Fruit fly (Drosophila melanogaster) whole organism, embryonic: ENCODE measurements around the gene Pmm2.

Experiments used
- Bdp1 ChIP-seq: fragments of 200-800 bp; sonication (Bioruptor generic); optimal IDR thresholded peaks from 3 replicates; lab custom pipeline; 2016; ENCODE audit warnings: missing biosample characterization, missing genetic modification characterization
- CG10366 ChIP-seq: fragments of 200-800 bp; sonication (Bioruptor generic); IDR thresholded peaks from 2 replicates; pipeline ENCODE4 v1.3.6; 2022; ENCODE audit warnings: missing biosample characterization, missing genetic modification characterization
- CG10462 ChIP-seq: fragments of 200-800 bp; sonication (Bioruptor generic); optimal IDR thresholded peaks from 2 replicates; lab custom pipeline; 2016; ENCODE audit warnings: missing biosample characterization, missing genetic modification characterization
- CG11456 ChIP-seq: fragments of 200-800 bp; sonication (Bioruptor generic); IDR thresholded peaks from 3 replicates; pipeline ENCODE4 v1.3.6; 2022; ENCODE audit warnings: missing biosample characterization, missing genetic modification characterization
- CG11696 ChIP-seq: fragments of 200-800 bp; sonication (Bioruptor generic); IDR thresholded peaks from 2 replicates; pipeline ENCODE4 v1.3.6; 2022; ENCODE audit warnings: missing biosample characterization, missing genetic modification characterization
- CG12071 ChIP-seq: fragments of 200-800 bp; sonication (Bioruptor generic); optimal IDR thresholded peaks from 3 replicates; lab custom pipeline; 2018; ENCODE audit warnings: missing biosample characterization, mild to moderate bottlenecking, missing genetic modification characterization
- CG12391 ChIP-seq: fragments of 200-800 bp; sonication (Bioruptor generic); optimal IDR thresholded peaks from 3 replicates; lab custom pipeline; 2018; ENCODE audit warnings: missing biosample characterization, mild to moderate bottlenecking, missing genetic modification characterization, moderate library complexity
- CG12744 ChIP-seq: fragments of 200-800 bp; sonication (Bioruptor generic); optimal IDR thresholded peaks from 2 replicates; lab custom pipeline; 2016; ENCODE audit warnings: missing biosample characterization, missing genetic modification characterization
- CG14965 ChIP-seq: fragments of 200-800 bp; sonication (Bioruptor generic); optimal IDR thresholded peaks from 2 replicates; lab custom pipeline; 2016; ENCODE audit warnings: missing biosample characterization, missing genetic modification characterization, borderline replicate concordance
- CG17802 ChIP-seq: fragments of 200-800 bp; sonication (Bioruptor generic); optimal IDR thresholded peaks from 2 replicates; lab custom pipeline; 2018; ENCODE audit warnings: missing biosample characterization, mild to moderate bottlenecking, missing genetic modification characterization, moderate library complexity
- CG30020 ChIP-seq: fragments of 200-800 bp; optimal IDR thresholded peaks from 2 replicates; lab custom pipeline; 2019; ENCODE audit warnings: missing biosample characterization, mild to moderate bottlenecking, missing genetic modification characterization, moderate library complexity
- CG32532 ChIP-seq: fragments of 200-800 bp; sonication (Bioruptor generic); IDR thresholded peaks from 2 replicates; pipeline ENCODE4 v1.3.6; 2022; ENCODE audit warnings: missing biosample characterization, missing genetic modification characterization
- CG3847 ChIP-seq: fragments of 200-800 bp; sonication (Bioruptor generic); IDR thresholded peaks from 2 replicates; pipeline ENCODE4 v1.3.6; 2022; ENCODE audit warnings: missing biosample characterization, missing genetic modification characterization
- CG4360 ChIP-seq: fragments of 200-800 bp; sonication (Bioruptor generic); IDR thresholded peaks from 2 replicates; pipeline ENCODE4 v1.3.6; 2022; ENCODE audit warnings: missing biosample characterization, missing genetic modification characterization
- CG6272 ChIP-seq: fragments of 200-800 bp; sonication (Bioruptor generic); IDR thresholded peaks from 2 replicates; pipeline ENCODE4 v1.3.6; 2022; ENCODE audit warnings: missing biosample characterization, missing genetic modification characterization
- CG6765 ChIP-seq: fragments of 200-800 bp; sonication (Bioruptor generic); optimal IDR thresholded peaks from 3 replicates; lab custom pipeline; 2017; ENCODE audit warnings: missing biosample characterization, mild to moderate bottlenecking, missing genetic modification characterization
- CG6813 ChIP-seq: fragments of 200-800 bp; sonication (Bioruptor generic); optimal IDR thresholded peaks from 2 replicates; lab custom pipeline; 2017; ENCODE audit warnings: missing biosample characterization, missing genetic modification characterization, mild to moderate bottlenecking, moderate library complexity, missing genetic modification reagents
- CG8281 ChIP-seq: fragments of 200-800 bp; sonication (Bioruptor generic); optimal IDR thresholded peaks from 2 replicates; lab custom pipeline; 2018; ENCODE audit warnings: missing biosample characterization, mild to moderate bottlenecking, missing genetic modification characterization, moderate library complexity
- CG9215 ChIP-seq: fragments of 200-800 bp; sonication (Bioruptor generic); IDR thresholded peaks from 2 replicates; pipeline ENCODE4 v1.3.6; 2022; ENCODE audit warnings: missing biosample characterization, missing genetic modification characterization
- CG9727 ChIP-seq: fragments of 200-800 bp; sonication (Bioruptor generic); optimal IDR thresholded peaks from 3 replicates; lab custom pipeline; 2017; ENCODE audit warnings: missing biosample characterization, mild to moderate bottlenecking, missing genetic modification characterization
- Camta ChIP-seq: fragments of 200-800 bp; sonication (Bioruptor generic); optimal IDR thresholded peaks from 2 replicates; lab custom pipeline; 2016; ENCODE audit warnings: missing biosample characterization, missing genetic modification characterization
- CoRest ChIP-seq: fragments of 200-800 bp; sonication (Bioruptor generic); optimal IDR thresholded peaks from 3 replicates; lab custom pipeline; 2018; ENCODE audit warnings: missing biosample characterization, mild to moderate bottlenecking, missing genetic modification characterization, moderate library complexity
- D19A ChIP-seq: fragments of 200-800 bp; optimal IDR thresholded peaks from 3 replicates; lab custom pipeline; 2019; ENCODE audit warnings: missing biosample characterization, mild to moderate bottlenecking, missing genetic modification characterization, moderate library complexity
- Kr ChIP-seq: fragments of 200-800 bp; sonication (Bioruptor generic); optimal IDR thresholded peaks from 2 replicates; lab custom pipeline; 2017; ENCODE audit warnings: missing biosample characterization, mild to moderate bottlenecking, missing genetic modification characterization
- NC2α ChIP-seq: fragments of 200-800 bp; sonication (Bioruptor generic); optimal IDR thresholded peaks from 2 replicates; lab custom pipeline; 2016; ENCODE audit warnings: missing biosample characterization, missing genetic modification characterization
- NfI ChIP-seq: fragments of 200-800 bp; sonication (Bioruptor generic); optimal IDR thresholded peaks from 3 replicates; lab custom pipeline; 2018; ENCODE audit warnings: missing biosample characterization, mild to moderate bottlenecking, missing genetic modification characterization, moderate library complexity
- Six4 ChIP-seq: fragments of 200-800 bp; sonication (Bioruptor generic); optimal IDR thresholded peaks from 2 replicates; lab custom pipeline; 2016; ENCODE audit warnings: missing biosample characterization, missing genetic modification characterization
- Ssrp ChIP-seq: fragments of 200-800 bp; sonication (Bioruptor generic); optimal IDR thresholded peaks from 2 replicates; lab custom pipeline; 2018; ENCODE audit warnings: missing biosample characterization, mild to moderate bottlenecking, missing genetic modification characterization, moderate library complexity
- al ChIP-seq: fragments of 200-800 bp; sonication (Bioruptor generic); IDR thresholded peaks from 2 replicates; pipeline ENCODE4 v1.3.6; 2022; ENCODE audit warnings: missing biosample characterization, missing genetic modification characterization
- bigmax ChIP-seq: fragments of 200-800 bp; sonication (Bioruptor generic); optimal IDR thresholded peaks from 2 replicates; lab custom pipeline; 2018; ENCODE audit warnings: missing biosample characterization, mild to moderate bottlenecking, missing genetic modification characterization
- bowl ChIP-seq: fragments of 200-800 bp; sonication (Bioruptor generic); IDR thresholded peaks from 2 replicates; pipeline ENCODE4 v1.3.6; 2022; ENCODE audit warnings: missing biosample characterization, missing genetic modification characterization
- bsh ChIP-seq, 2 experiments: fragments of 200-800 bp; sonication (Bioruptor generic); optimal IDR thresholded peaks; 2 replicates each; lab custom pipeline; 2017 to 2018; ENCODE audit warnings: mild to moderate bottlenecking in 2 of 2, missing biosample characterization in 2 of 2, missing genetic modification characterization in 2 of 2, moderate library complexity in 1 of 2
- btn ChIP-seq: fragments of 200-800 bp; sonication (Bioruptor generic); optimal IDR thresholded peaks from 2 replicates; lab custom pipeline; 2016; ENCODE audit warnings: missing biosample characterization, missing genetic modification characterization
- chinmo ChIP-seq: fragments of 200-800 bp; sonication (Bioruptor generic); IDR thresholded peaks from 4 replicates; pipeline ENCODE4 v1.3.6; 2022; ENCODE audit warnings: missing biosample characterization, missing genetic modification characterization; ENCODE audit not compliant: partially characterized antibody
- crc ChIP-seq: fragments of 200-800 bp; sonication (Bioruptor generic); optimal IDR thresholded peaks from 2 replicates; lab custom pipeline; 2016; ENCODE audit warnings: missing biosample characterization, missing genetic modification characterization
- emc ChIP-seq: fragments of 200-800 bp; sonication (Bioruptor generic); optimal IDR thresholded peaks from 2 replicates; lab custom pipeline; 2016; ENCODE audit warnings: missing biosample characterization, missing genetic modification characterization
- eyg ChIP-seq: fragments of 200-800 bp; sonication (Bioruptor generic); optimal IDR thresholded peaks from 3 replicates; lab custom pipeline; 2016; ENCODE audit warnings: missing biosample characterization, missing genetic modification characterization
- fd102C ChIP-seq: fragments of 200-800 bp; sonication (Bioruptor generic); optimal IDR thresholded peaks from 2 replicates; lab custom pipeline; 2018; ENCODE audit warnings: missing biosample characterization, mild to moderate bottlenecking, missing genetic modification characterization, moderate library complexity
- hb ChIP-seq: fragments of 200-800 bp; sonication (Bioruptor generic); IDR thresholded peaks from 3 replicates; pipeline ENCODE4 v1.3.6; 2022; ENCODE audit warnings: missing biosample characterization, missing genetic modification characterization; ENCODE audit not compliant: partially characterized antibody
- her ChIP-seq: fragments of 200-800 bp; sonication (Bioruptor generic); optimal IDR thresholded peaks from 2 replicates; lab custom pipeline; 2016; ENCODE audit warnings: missing biosample characterization, missing genetic modification characterization
- inv ChIP-seq: fragments of 200-800 bp; sonication (Bioruptor generic); IDR thresholded peaks from 2 replicates; pipeline ENCODE4 v1.3.6; 2022; ENCODE audit warnings: missing biosample characterization, missing genetic modification characterization; ENCODE audit not compliant: partially characterized antibody
- jing ChIP-seq: fragments of 200-800 bp; sonication (Bioruptor generic); optimal IDR thresholded peaks from 2 replicates; lab custom pipeline; 2018; ENCODE audit warnings: missing biosample characterization, mild to moderate bottlenecking, missing genetic modification characterization
- jumu ChIP-seq: fragments of 200-800 bp; sonication (Bioruptor generic); optimal IDR thresholded peaks from 3 replicates; lab custom pipeline; 2016; ENCODE audit warnings: missing biosample characterization, missing genetic modification characterization
- kah ChIP-seq: fragments of 200-800 bp; sonication (Bioruptor generic); optimal IDR thresholded peaks from 2 replicates; lab custom pipeline; 2018; ENCODE audit warnings: missing biosample characterization, mild to moderate bottlenecking, missing genetic modification characterization
- klu ChIP-seq: fragments of 200-800 bp; sonication (Bioruptor generic); IDR thresholded peaks from 2 replicates; pipeline ENCODE4 v1.3.6; 2022; ENCODE audit warnings: missing biosample characterization, missing genetic modification characterization
- nmo ChIP-seq: fragments of 200-800 bp; sonication (Bioruptor generic); optimal IDR thresholded peaks from 2 replicates; lab custom pipeline; 2018; ENCODE audit warnings: missing biosample characterization, mild to moderate bottlenecking, missing genetic modification characterization, moderate library complexity
- onecut ChIP-seq: fragments of 200-800 bp; sonication (Bioruptor generic); IDR thresholded peaks from 2 replicates; pipeline ENCODE4 v1.3.6; 2022; ENCODE audit warnings: missing biosample characterization, missing genetic modification characterization
- peb ChIP-seq: fragments of 200-800 bp; sonication (Bioruptor generic); IDR thresholded peaks from 2 replicates; pipeline ENCODE4 v1.3.6; 2022; ENCODE audit warnings: missing biosample characterization, missing genetic modification characterization
- slbo ChIP-seq: fragments of 200-800 bp; sonication (Bioruptor generic); IDR thresholded peaks from 2 replicates; pipeline ENCODE4 v1.3.6; 2022; ENCODE audit warnings: missing biosample characterization, missing genetic modification characterization
- sna ChIP-seq: fragments of 200-800 bp; sonication (Bioruptor generic); IDR thresholded peaks from 2 replicates; pipeline ENCODE4 v1.3.6; 2022; ENCODE audit warnings: missing biosample characterization, missing genetic modification characterization; ENCODE audit not compliant: partially characterized antibody
- wdn ChIP-seq: fragments of 200-800 bp; sonication (Bioruptor generic); IDR thresholded peaks from 2 replicates; pipeline ENCODE4 v1.3.6; 2022; ENCODE audit warnings: missing biosample characterization, missing genetic modification characterization
- zen ChIP-seq: fragments of 200-800 bp; sonication (Bioruptor generic); optimal IDR thresholded peaks from 3 replicates; lab custom pipeline; 2018; ENCODE audit warnings: missing biosample characterization, mild to moderate bottlenecking, missing genetic modification characterization, moderate library complexity

Gene Pmm2

DNA sequence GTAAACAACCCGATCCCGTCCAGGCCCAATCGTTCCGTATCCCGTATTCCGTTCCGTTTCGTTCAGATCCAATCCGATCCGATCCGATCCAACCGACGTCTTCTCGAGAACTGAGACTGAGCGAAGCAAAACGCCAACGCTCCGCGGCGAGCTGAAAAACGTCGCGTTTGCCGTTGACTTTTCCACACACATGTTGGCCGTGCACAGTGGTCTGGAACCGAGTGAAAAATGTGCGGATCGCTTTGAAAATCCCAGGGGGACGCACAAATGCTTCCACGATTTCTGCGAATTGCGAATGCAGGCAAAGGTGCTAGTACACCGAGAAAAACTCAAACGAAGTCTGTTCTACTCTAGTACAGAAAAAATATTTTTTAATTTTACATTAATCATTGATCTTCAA is 49.4 kb upstream of the Pmm2 start, which contains the start of gene CG10663 (continued):
- TF ChIP-seq klu (GFP tag; lab: Robert Waterston, UW) = no peak
- TF ChIP-seq hb = peak; percentile 51; the same call in 1 of the 3 replicates
- TF ChIP-seq bigmax (GFP tag; lab: Kevin White, UChicago) = no peak
- no peak for TF ChIP-seq NC2α (GFP tag; lab: Kevin White, UChicago)
- no peak for TF ChIP-seq Camta (GFP tag; lab: Kevin White, UChicago)
- TF ChIP-seq CG9727 = no peak
- TF ChIP-seq btn (GFP tag; lab: Kevin White, UChicago) = no peak
- TF ChIP-seq Six4 (GFP tag; lab: Kevin White, UChicago) = no peak
- TF ChIP-seq CG11696 (GFP tag; lab: Robert Waterston, UW) = 0 out of 2 replicates have a peak, but pooled peaks have one; percentile 2
- no peak for TF ChIP-seq inv (GFP tag; lab: Robert Waterston, UW)
- TF ChIP-seq Kr (GFP tag; lab: Kevin White, UChicago) = no peak
- no peak for TF ChIP-seq CG10462 (GFP tag; lab: Kevin White, UChicago)
- TF ChIP-seq onecut (GFP tag; lab: Robert Waterston, UW) = 0 out of 2 replicates have a peak, but pooled peaks have one; percentile 25
- TF ChIP-seq D19A (tag; lab: Kevin White, UChicago) = no peak
- TF ChIP-seq emc (GFP tag; lab: Kevin White, UChicago) = no peak
- TF ChIP-seq nmo = no peak
- no peak for TF ChIP-seq crc (GFP tag; lab: Kevin White, UChicago)
- no peak for TF ChIP-seq CG4360 (GFP tag; lab: Robert Waterston, UW)
- TF ChIP-seq slbo (GFP tag; lab: Robert Waterston, UW) = peak; percentile 42
- TF ChIP-seq zen (tag; lab: Kevin White, UChicago) = no peak
- TF ChIP-seq CG3847 (GFP tag; lab: Robert Waterston, UW) = no peak
- no peak for TF ChIP-seq CG8281 (tag; lab: Kevin White, UChicago)
- TF ChIP-seq NfI (GFP tag; lab: Kevin White, UChicago) = peak; percentile 20
- TF ChIP-seq CG17802 (tag; lab: Kevin White, UChicago) = no peak
- TF ChIP-seq kah (GFP tag; lab: Kevin White, UChicago) = peak; percentile 15
- no peak for TF ChIP-seq CG12744 (GFP tag; lab: Kevin White, UChicago)
- TF ChIP-seq CG14965 (GFP tag; lab: Kevin White, UChicago) = no peak
- no peak for TF ChIP-seq CoRest
- TF ChIP-seq fd102C (GFP tag; lab: Kevin White, UChicago) = no peak
- peak; percentile 0 for TF ChIP-seq CG12071 (GFP tag; lab: Kevin White, UChicago)
- TF ChIP-seq wdn (GFP tag; lab: Robert Waterston, UW) = no peak
- no peak for TF ChIP-seq CG30020 (tag; lab: Kevin White, UChicago)
- no peak for TF ChIP-seq sna (GFP tag; lab: Robert Waterston, UW)
- no peak for TF ChIP-seq chinmo (GFP tag; lab: Robert Waterston, UW)
- no peak for TF ChIP-seq CG11456
- TF ChIP-seq CG10366 (GFP tag; lab: Robert Waterston, UW) = no peak
- peak; percentile 32; the same call in 1 of the 2 replicates for TF ChIP-seq CG32532 (GFP tag; lab: Robert Waterston, UW)
- no peak for TF ChIP-seq CG9215
- TF ChIP-seq CG6813 = no peak
- no peak for TF ChIP-seq peb (GFP tag; lab: Robert Waterston, UW)
- no peak for TF ChIP-seq her (GFP tag; lab: Kevin White, UChicago)
- TF ChIP-seq Bdp1 = no peak
- TF ChIP-seq CG6272 = no peak
- TF ChIP-seq CG6765 (GFP tag; lab: Kevin White, UChicago) = no peak
- TF ChIP-seq bowl (GFP tag; lab: Robert Waterston, UW) = no peak
- peak; percentile 11 for TF ChIP-seq CG12391 (tag; lab: Kevin White, UChicago)
- no peak for TF ChIP-seq jumu (GFP tag; lab: Kevin White, UChicago)
- TF ChIP-seq bsh (GFP tag; optimal IDR thresholded peaks at IDR 0.05; lab: Kevin White, UChicago) = peak; percentile 15 to 28
- no peak for TF ChIP-seq jing (GFP tag; lab: Kevin White, UChicago)
- no peak for TF ChIP-seq al (GFP tag; lab: Robert Waterston, UW)
- TF ChIP-seq Ssrp (tag; lab: Kevin White, UChicago) = no peak
- peak; percentile 8 for TF ChIP-seq eyg
